Worm (Caenorhabditis elegans) whole organism, early embryonic: ENCODE data around the gene sri-29.

Experiments
- F13C5.2 ChIP-seq: sonication (generic microtip); optimal IDR thresholded peaks from 2 replicates; lab custom pipeline; 2017; ENCODE audit warnings: mild to moderate bottlenecking, missing genetic modification characterization, inconsistent platforms, missing compliant biosample characterization
- aly-1 ChIP-seq: sonication (generic microtip); optimal IDR thresholded peaks from 2 replicates; lab custom pipeline; 2016; ENCODE audit warnings: missing genetic modification characterization, missing compliant biosample characterization
- ama-1 ChIP-seq: fragments of 150-350 bp; optimal IDR thresholded peaks from 2 replicates; lab custom pipeline; 2014
- ets-7 ChIP-seq: sonication (generic microtip); optimal IDR thresholded peaks from 2 replicates; lab custom pipeline; 2016; ENCODE audit warnings: missing genotype, missing genetic modification characterization, missing compliant biosample characterization
- flt-1 ChIP-seq: fragments of 200-800 bp; sonication (Bioruptor generic); IDR thresholded peaks from 2 replicates; pipeline ENCODE4 v1.3.6; 2022; ENCODE audit warnings: missing genetic modification characterization, missing compliant biosample characterization
- hmbx-1 ChIP-seq: sonication (generic microtip); optimal IDR thresholded peaks from 2 replicates; lab custom pipeline; 2016; ENCODE audit warnings: mild to moderate bottlenecking, missing genetic modification characterization, missing compliant biosample characterization
- hmg-4 ChIP-seq: fragments of 200-800 bp; sonication (Bioruptor generic); optimal IDR thresholded peaks from 2 replicates; lab custom pipeline; 2018; ENCODE audit warnings: mild to moderate bottlenecking, missing genetic modification characterization, missing compliant biosample characterization
- hnd-1 ChIP-seq: sonication (generic microtip); optimal IDR thresholded peaks from 2 replicates; lab custom pipeline; 2016; ENCODE audit warnings: missing genetic modification characterization, missing compliant biosample characterization
- pes-1 ChIP-seq: fragments of 200-800 bp; sonication (Bioruptor generic); IDR thresholded peaks from 2 replicates; pipeline ENCODE4 v1.3.6; 2022; ENCODE audit warnings: missing genetic modification reagents, missing genetic modification characterization, missing compliant biosample characterization
- scrt-1 ChIP-seq: fragments of 200-800 bp; sonication (Bioruptor generic); IDR thresholded peaks from 2 replicates; pipeline ENCODE4 v1.3.6; 2022; ENCODE audit warnings: missing genetic modification characterization, missing compliant biosample characterization
- sea-1 ChIP-seq: fragments of 200-800 bp; sonication (Bioruptor generic); conservative IDR thresholded peaks from 2 replicates; pipeline ENCODE4 v1.3.6; 2022; ENCODE audit warnings: missing genetic modification characterization, missing compliant biosample characterization
- tbx-11 ChIP-seq: fragments of 200-800 bp; sonication (Bioruptor generic); IDR thresholded peaks from 2 replicates; pipeline ENCODE4 v1.3.6; 2022; ENCODE audit warnings: missing genetic modification characterization, missing compliant biosample characterization
- tbx-37 ChIP-seq: fragments of 200-800 bp; sonication (Bioruptor generic); conservative IDR thresholded peaks from 2 replicates; pipeline ENCODE4 v1.3.6; 2022; ENCODE audit warnings: missing genetic modification reagents, missing genetic modification characterization, missing compliant biosample characterization
- tra-4 ChIP-seq: sonication (generic microtip); optimal IDR thresholded peaks from 2 replicates; lab custom pipeline; 2017; ENCODE audit warnings: missing genetic modification characterization, missing compliant biosample characterization

sri-29 gene

DNA sequence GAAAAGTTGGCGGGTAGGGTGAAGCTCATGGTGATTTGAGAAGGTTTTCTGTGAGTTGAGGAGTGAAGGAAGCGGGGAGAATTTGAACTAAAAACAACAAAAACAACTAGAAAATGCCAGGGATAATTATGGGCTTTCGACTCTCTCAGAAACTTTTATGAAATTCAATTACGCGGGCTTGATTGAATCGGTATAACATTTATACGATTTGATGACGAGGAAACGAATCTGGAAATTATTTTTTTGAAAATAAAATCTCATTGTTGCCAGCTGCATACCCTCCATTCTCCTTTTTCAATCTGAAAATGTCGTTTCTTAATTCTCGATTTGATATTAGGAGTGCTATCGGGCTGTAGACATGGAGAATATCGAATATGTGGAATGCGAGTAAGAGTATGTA is 47.1 kb downstream of the sri-29 start, which contains the start of gene srg-21:
TSS of gene srg-21 (minus strand) at position 101 of the 400 bp plus-strand sequence.
- no peak for TF ChIP-seq pes-1
- TF ChIP-seq flt-1 (GFP tag; lab: Robert Waterston, UW), result no peak
- TF ChIP-seq scrt-1 (GFP tag; lab: Robert Waterston, UW), result no peak
- TF ChIP-seq hmbx-1 (tag; lab: Kevin White, UChicago), result no peak
- no peak for TF ChIP-seq tra-4 (tag; lab: Kevin White, UChicago)
- no peak for TF ChIP-seq sea-1 (GFP tag; lab: Robert Waterston, UW)
- TF ChIP-seq ama-1 (lab: Kevin White, UChicago), result no peak

DNA sequence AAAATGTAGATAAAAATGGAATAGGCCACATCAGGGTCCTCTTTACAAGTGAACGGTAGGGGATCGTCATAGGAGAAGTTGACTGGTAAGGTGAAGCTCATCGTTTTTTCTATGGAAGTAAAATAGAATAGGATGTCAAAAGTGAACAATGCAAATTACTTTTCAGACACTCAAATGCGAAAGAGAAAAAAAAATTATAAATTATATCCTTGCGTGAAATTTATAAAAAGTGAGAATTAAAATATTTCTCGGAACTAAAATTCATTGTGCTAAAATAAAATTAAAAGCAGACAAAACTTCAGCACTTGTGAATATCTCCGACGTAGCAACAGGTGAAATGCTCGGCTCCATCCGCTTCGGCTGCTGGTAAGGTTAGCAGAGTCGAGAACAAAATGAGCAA is 49.2 kb downstream of the sri-29 start, which contains the start of gene srg-22:
TSS of gene srg-22 (minus strand) at position 101 of the 400 bp plus-strand sequence.
- TF ChIP-seq flt-1 (GFP tag; lab: Robert Waterston, UW), result no peak
- TF ChIP-seq scrt-1 (GFP tag; lab: Robert Waterston, UW), result no peak
- no peak for TF ChIP-seq aly-1 (tag; lab: Kevin White, UChicago)
- TF ChIP-seq tbx-37, result no peak
- TF ChIP-seq F13C5.2 (tag; lab: Kevin White, UChicago), result no peak
- TF ChIP-seq ets-7 (tag; lab: Kevin White, UChicago), result no peak
- no peak for TF ChIP-seq ama-1 (lab: Kevin White, UChicago)
- TF ChIP-seq hmg-4 (GFP tag; lab: Kevin White, UChicago), result no peak
- TF ChIP-seq tbx-11 (GFP tag; lab: Robert Waterston, UW), result no peak
- no peak for TF ChIP-seq hnd-1 (tag; lab: Kevin White, UChicago)
- TF ChIP-seq tra-4 (tag; lab: Kevin White, UChicago), result no peak
